Worm (Caenorhabditis elegans): ENCODE data around the gene rpl-11.2.

- TF ChIP-seq isw-1 (GFP tag; IDR thresholded peaks at IDR 0.05) (no peak), ama-1 (optimal IDR thresholded peaks at IDR 0.05) (no peak), pag-3 (tag; optimal IDR thresholded peaks at IDR 0.05; ENCODE audit: borderline replicate concordance, insufficient read depth) (no peak), aly-2 (tag; optimal IDR thresholded peaks at IDR 0.05) (no peak), xbp-1 (tag; optimal IDR thresholded peaks at IDR 0.05) (no peak), lin-14 (GFP tag; optimal IDR thresholded peaks at IDR 0.05) (no peak), lin-13 (GFP tag; optimal IDR thresholded peaks at IDR 0.05) (no peak), skn-1 (tag; optimal IDR thresholded peaks at IDR 0.05) (no peak), lin-39 (tag; optimal IDR thresholded peaks at IDR 0.05) (no peak)
These were observed 23.4 kb downstream of the rpl-11.2 start for ce11 chrX:2219006-2219405.

Data from whole organism, L1 larva.